Worm (Caenorhabditis elegans) whole organism, mixed stage, embryonic: Measurements from ENCODE around the gene ugt-45.

Experiments used
- M03D4.4 ChIP-seq: sonication (generic microtip); optimal IDR thresholded peaks from 2 replicates; lab custom pipeline; 2017; ENCODE audit warnings: mild to moderate bottlenecking, missing genetic modification characterization, missing compliant biosample characterization
- ces-1 ChIP-seq: fragments of 150-350 bp; optimal IDR thresholded peaks from 2 replicates; lab custom pipeline; 2014; ENCODE audit warnings: missing biosample characterization, missing genetic modification reagents, missing genetic modification characterization
- elt-3 ChIP-seq: fragments of 150-350 bp; optimal IDR thresholded peaks from 2 replicates; lab custom pipeline; 2014; ENCODE audit warnings: missing biosample characterization, missing genetic modification characterization
- mep-1 ChIP-seq: fragments of 150-350 bp; optimal IDR thresholded peaks from 2 replicates; lab custom pipeline; 2017; ENCODE audit warnings: missing biosample characterization, missing genetic modification reagents, missing genetic modification characterization, inconsistent platforms
- nhr-237 ChIP-seq: fragments of 150-350 bp; optimal IDR thresholded peaks from 2 replicates; lab custom pipeline; 2014; ENCODE audit warnings: missing biosample characterization, missing genetic modification characterization
- nhr-28 ChIP-seq: fragments of 150-350 bp; optimal IDR thresholded peaks from 2 replicates; lab custom pipeline; 2014; ENCODE audit warnings: missing biosample characterization, missing genetic modification characterization
- sem-2 ChIP-seq: fragments of 200-800 bp; sonication (Bioruptor generic); optimal IDR thresholded peaks from 2 replicates; lab custom pipeline; 2018; ENCODE audit warnings: mild to moderate bottlenecking, missing genetic modification characterization, missing compliant biosample characterization
- unc-62 ChIP-seq: fragments of 150-350 bp; optimal IDR thresholded peaks from 2 replicates; lab custom pipeline; 2014; ENCODE audit warnings: missing biosample characterization, missing genetic modification reagents, missing genetic modification characterization

- TF ChIP-seq mep-1 (tag; lab: Kevin White, UChicago), result no peak
- peak; percentile 6 for TF ChIP-seq ces-1
- no peak for TF ChIP-seq elt-3 (tag; lab: Kevin White, UChicago)
- TF ChIP-seq unc-62 (GFP tag; lab: Kevin White, UChicago), result no peak
- TF ChIP-seq M03D4.4 (tag; lab: Kevin White, UChicago), result no peak
- no peak for TF ChIP-seq nhr-237 (tag; lab: Kevin White, UChicago)
- TF ChIP-seq nhr-28 (tag; lab: Kevin White, UChicago), result no peak
- no peak for TF ChIP-seq sem-2 (GFP tag; lab: Kevin White, UChicago)
Observed at ce11 chrIV:3738655-3739403, 12.1 kb downstream of the ugt-45 start, which contains the start of gene nape-2.
